Fruit fly (Drosophila melanogaster) whole organism, pupa: ENCODE measurements around the gene AGO2.

Experiments
- CG12605 ChIP-seq: fragments of 200-800 bp; sonication (Bioruptor generic); IDR thresholded peaks from 2 replicates; pipeline ENCODE4 v1.3.6; 2022; ENCODE audit warnings: missing biosample characterization, missing genetic modification characterization
- CG13204 ChIP-seq: fragments of 200-800 bp; sonication (Bioruptor generic); optimal IDR thresholded peaks from 2 replicates; lab custom pipeline; 2018; ENCODE audit warnings: missing biosample characterization, mild to moderate bottlenecking, missing genetic modification characterization, moderate library complexity
- CG14655 ChIP-seq: fragments of 200-800 bp; sonication (Bioruptor generic); optimal IDR thresholded peaks from 3 replicates; lab custom pipeline; 2017; ENCODE audit warnings: mild to moderate bottlenecking, missing biosample characterization, missing genetic modification reagents, missing genetic modification characterization
- CG15710 ChIP-seq: fragments of 200-800 bp; sonication (Bioruptor generic); optimal IDR thresholded peaks from 2 replicates; lab custom pipeline; 2018; ENCODE audit warnings: missing biosample characterization, mild to moderate bottlenecking, missing genetic modification characterization, moderate library complexity
- CG32121 ChIP-seq: fragments of 200-800 bp; sonication (Bioruptor generic); IDR thresholded peaks from 2 replicates; pipeline ENCODE4 v1.3.6; 2022; ENCODE audit warnings: missing biosample characterization, missing genetic modification characterization
- CG8301 ChIP-seq: fragments of 200-800 bp; sonication (Bioruptor generic); optimal IDR thresholded peaks from 2 replicates; lab custom pipeline; 2018; ENCODE audit warnings: missing biosample characterization, mild to moderate bottlenecking, missing genetic modification characterization
- Pif1A ChIP-seq: fragments of 200-800 bp; sonication (Bioruptor generic); optimal IDR thresholded peaks from 3 replicates; lab custom pipeline; 2016; ENCODE audit warnings: missing biosample characterization, missing genetic modification characterization

- TF ChIP-seq CG14655 (GFP tag; lab: Kevin White, UChicago), result no peak
- no peak for TF ChIP-seq CG13204
- TF ChIP-seq CG8301, result no peak
- no peak for TF ChIP-seq CG15710
- no peak for TF ChIP-seq CG32121 (GFP tag; lab: Robert Waterston, UW)
- no peak for TF ChIP-seq CG12605 (GFP tag; lab: Robert Waterston, UW)
- no peak for TF ChIP-seq Pif1A (GFP tag; lab: Kevin White, UChicago)
These were observed 44.0 kb downstream of the AGO2 start for dm6 chr3L:15597945-15598344.
